Fruit fly (Drosophila melanogaster) whole organism, embryonic: Measurements from ENCODE around the gene Vdup1.
A peak's percentile ranks its signal among the peaks of the same experiment; 100 is the strongest.

Experiments
- Awh ChIP-seq: fragments of 200-800 bp; sonication (Bioruptor generic); IDR thresholded peaks from 2 replicates; pipeline ENCODE4, ENCODE4 v1.3.6; 2022; ENCODE audit warnings: missing biosample characterization, missing genetic modification characterization
- Bdp1 ChIP-seq: fragments of 200-800 bp; sonication (Bioruptor generic); optimal IDR thresholded peaks from 3 replicates; lab custom pipeline; 2016; ENCODE audit warnings: missing biosample characterization, missing genetic modification characterization
- CG12236 ChIP-seq: fragments of 200-800 bp; sonication (Bioruptor generic); optimal IDR thresholded peaks from 2 replicates; lab custom pipeline; 2016; ENCODE audit warnings: missing biosample characterization, missing genetic modification characterization
- CG13624 ChIP-seq: fragments of 200-800 bp; sonication (Bioruptor generic); optimal IDR thresholded peaks from 2 replicates; lab custom pipeline; 2016; ENCODE audit warnings: missing biosample characterization, missing genetic modification characterization
- CG14667 ChIP-seq: fragments of 200-800 bp; sonication (Bioruptor generic); IDR thresholded peaks from 2 replicates; pipeline ENCODE4 v1.3.6; 2022; ENCODE audit warnings: missing biosample characterization, missing genetic modification characterization
- CG14860 ChIP-seq: fragments of 200-800 bp; sonication (Bioruptor generic); IDR thresholded peaks from 3 replicates; pipeline ENCODE4 v1.3.6; 2022; ENCODE audit warnings: missing biosample characterization, missing genetic modification characterization; ENCODE audit not compliant: partially characterized antibody
- CG1529 ChIP-seq: fragments of 200-800 bp; sonication (Bioruptor generic); optimal IDR thresholded peaks from 3 replicates; lab custom pipeline; 2018; ENCODE audit warnings: missing biosample characterization, missing genetic modification characterization
- CG16813 ChIP-seq: fragments of 200-800 bp; sonication (Bioruptor generic); IDR thresholded peaks from 3 replicates; pipeline ENCODE4 v1.3.6; 2022; ENCODE audit warnings: missing biosample characterization, missing genetic modification characterization; ENCODE audit not compliant: partially characterized antibody
- CG17568 ChIP-seq: fragments of 200-800 bp; sonication (Bioruptor generic); optimal IDR thresholded peaks from 2 replicates; lab custom pipeline; 2018; ENCODE audit warnings: missing biosample characterization, mild to moderate bottlenecking, missing genetic modification characterization, moderate library complexity
- CG1792 ChIP-seq: fragments of 200-800 bp; sonication (Bioruptor generic); optimal IDR thresholded peaks from 2 replicates; lab custom pipeline; 2016; ENCODE audit warnings: missing biosample characterization, missing genetic modification characterization
- CG3838 ChIP-seq: fragments of 200-800 bp; sonication (Bioruptor generic); optimal IDR thresholded peaks from 3 replicates; lab custom pipeline; 2016; ENCODE audit warnings: missing biosample characterization, missing genetic modification characterization
- CG4328 ChIP-seq: fragments of 200-800 bp; sonication (Bioruptor generic); optimal IDR thresholded peaks from 3 replicates; lab custom pipeline; 2017; ENCODE audit warnings: missing biosample characterization, missing genetic modification reagents, missing genetic modification characterization
- CG7839 ChIP-seq: fragments of 200-800 bp; sonication (Bioruptor generic); optimal IDR thresholded peaks from 3 replicates; lab custom pipeline; 2018; ENCODE audit warnings: missing biosample characterization, mild to moderate bottlenecking, missing genetic modification characterization, moderate library complexity
- CG7987 ChIP-seq: fragments of 200-800 bp; sonication (Bioruptor generic); optimal IDR thresholded peaks from 2 replicates; lab custom pipeline; 2018; ENCODE audit warnings: missing biosample characterization, mild to moderate bottlenecking, missing genetic modification characterization, moderate library complexity
- CG8765 ChIP-seq: fragments of 200-800 bp; sonication (Bioruptor generic); IDR thresholded peaks from 2 replicates; pipeline ENCODE4 v1.3.6; 2022; ENCODE audit warnings: missing biosample characterization, missing genetic modification characterization
- CG9215 ChIP-seq: fragments of 200-800 bp; sonication (Bioruptor generic); IDR thresholded peaks from 2 replicates; pipeline ENCODE4 v1.3.6; 2022; ENCODE audit warnings: missing biosample characterization, missing genetic modification characterization
- CG9437 ChIP-seq: fragments of 200-800 bp; sonication (Bioruptor generic); optimal IDR thresholded peaks from 2 replicates; lab custom pipeline; 2018; ENCODE audit warnings: missing biosample characterization, mild to moderate bottlenecking, missing genetic modification characterization
- CG9609 ChIP-seq: fragments of 200-800 bp; sonication (Bioruptor generic); optimal IDR thresholded peaks from 3 replicates; lab custom pipeline; 2016; ENCODE audit warnings: missing biosample characterization, missing genetic modification characterization
- CoRest ChIP-seq: fragments of 200-800 bp; sonication (Bioruptor generic); optimal IDR thresholded peaks from 3 replicates; lab custom pipeline; 2018; ENCODE audit warnings: missing biosample characterization, mild to moderate bottlenecking, missing genetic modification characterization, moderate library complexity
- Dfd ChIP-seq, 2 experiments: fragments of >200 bp; optimal IDR thresholded peaks; 2 replicates each; lab custom pipeline; 2017; ENCODE audit warnings: missing biosample characterization in 2 of 2, missing genetic modification characterization in 2 of 2
- Dip2 ChIP-seq: fragments of 200-800 bp; sonication (Bioruptor generic); IDR thresholded peaks from 2 replicates; pipeline ENCODE4 v1.3.6; 2022; ENCODE audit warnings: missing biosample characterization, missing genetic modification characterization
- HHEX ChIP-seq: fragments of 200-800 bp; sonication (Bioruptor generic); optimal IDR thresholded peaks from 3 replicates; lab custom pipeline; 2017; ENCODE audit warnings: missing biosample characterization, mild to moderate bottlenecking, missing genetic modification characterization, missing genetic modification reagents
- HLH54F ChIP-seq: fragments of 200-800 bp; sonication (Bioruptor generic); optimal IDR thresholded peaks from 3 replicates; lab custom pipeline; 2016; ENCODE audit warnings: missing biosample characterization, missing genetic modification characterization
- Hand ChIP-seq: fragments of 200-800 bp; sonication (Bioruptor generic); optimal IDR thresholded peaks from 2 replicates; lab custom pipeline; 2017; ENCODE audit warnings: mild to moderate bottlenecking, missing biosample characterization, missing genetic modification reagents, missing genetic modification characterization
- Hr78 ChIP-seq, 2 experiments: fragments of 200-800 bp in 1 of 2; fragments of >200 bp in 1 of 2; sonication (Bioruptor generic) in 1 of 2; optimal IDR thresholded peaks; 2 replicates each; lab custom pipeline; 2017 to 2019; ENCODE audit warnings: missing biosample characterization in 2 of 2, missing genetic modification characterization in 2 of 2, mild to moderate bottlenecking in 1 of 2, moderate library complexity in 1 of 2
- Mrtf ChIP-seq: fragments of 200-800 bp; sonication (Bioruptor generic); IDR thresholded peaks from 3 replicates; pipeline ENCODE4 v1.3.6; 2022; ENCODE audit warnings: missing biosample characterization, missing genetic modification characterization
- NfI ChIP-seq: fragments of 200-800 bp; sonication (Bioruptor generic); optimal IDR thresholded peaks from 3 replicates; lab custom pipeline; 2018; ENCODE audit warnings: missing biosample characterization, mild to moderate bottlenecking, missing genetic modification characterization, moderate library complexity
- Optix ChIP-seq: fragments of 200-800 bp; sonication (Bioruptor generic); IDR thresholded peaks from 3 replicates; pipeline ENCODE4 v1.3.6; 2022; ENCODE audit warnings: missing biosample characterization, missing genetic modification characterization
- Poxn ChIP-seq: fragments of 200-800 bp; sonication (Bioruptor generic); IDR thresholded peaks from 2 replicates; pipeline ENCODE4 v1.3.6; 2022; ENCODE audit warnings: missing biosample characterization, missing genetic modification characterization
- Ptx1 ChIP-seq: fragments of 200-800 bp; sonication (Bioruptor generic); IDR thresholded peaks from 2 replicates; pipeline ENCODE4 v1.3.6; 2022; ENCODE audit warnings: missing biosample characterization, missing genetic modification characterization
- Scr ChIP-seq: fragments of 200-800 bp; sonication (Bioruptor generic); IDR thresholded peaks from 2 replicates; pipeline ENCODE4 v1.3.6; 2022; ENCODE audit warnings: missing biosample characterization, missing genetic modification characterization; ENCODE audit not compliant: partially characterized antibody
- Side ChIP-seq: fragments of 200-800 bp; sonication (Bioruptor generic); optimal IDR thresholded peaks from 2 replicates; lab custom pipeline; 2016; ENCODE audit warnings: missing biosample characterization, missing genetic modification characterization
- Sin3A ChIP-seq: fragments of >200 bp; optimal IDR thresholded peaks from 2 replicates; lab custom pipeline; 2018
- TFAM ChIP-seq: fragments of 200-800 bp; sonication (Bioruptor generic); optimal IDR thresholded peaks from 2 replicates; lab custom pipeline; 2017; ENCODE audit warnings: missing biosample characterization, missing genetic modification characterization, inconsistent platforms
- Taf1 ChIP-seq: fragments of 200-800 bp; sonication (Bioruptor generic); IDR thresholded peaks from 2 replicates; pipeline ENCODE4 v1.3.6; 2022; ENCODE audit warnings: missing biosample characterization, missing genetic modification characterization
- dati ChIP-seq: fragments of 200-800 bp; sonication (Bioruptor generic); IDR thresholded peaks from 2 replicates; pipeline ENCODE4 v1.3.6; 2022; ENCODE audit warnings: missing biosample characterization, missing genetic modification characterization
- dysf ChIP-seq: fragments of 200-800 bp; sonication (Bioruptor generic); IDR thresholded peaks from 3 replicates; pipeline ENCODE4 v1.3.6; 2022; ENCODE audit warnings: missing biosample characterization, missing genetic modification characterization
- fd102C ChIP-seq: fragments of 200-800 bp; sonication (Bioruptor generic); optimal IDR thresholded peaks from 2 replicates; lab custom pipeline; 2018; ENCODE audit warnings: missing biosample characterization, mild to moderate bottlenecking, missing genetic modification characterization, moderate library complexity
- fd3F ChIP-seq: fragments of 200-800 bp; sonication (Bioruptor generic); optimal IDR thresholded peaks from 2 replicates; lab custom pipeline; 2018; ENCODE audit warnings: missing biosample characterization, mild to moderate bottlenecking, missing genetic modification characterization, moderate library complexity
- fd96Cb ChIP-seq: fragments of 200-800 bp; sonication (Bioruptor generic); optimal IDR thresholded peaks from 2 replicates; lab custom pipeline; 2018; ENCODE audit warnings: missing biosample characterization, mild to moderate bottlenecking, missing genetic modification characterization, moderate library complexity
- gro ChIP-seq: fragments of 200-800 bp; sonication (Bioruptor generic); optimal IDR thresholded peaks from 2 replicates; lab custom pipeline; 2016; ENCODE audit warnings: missing biosample characterization, missing genetic modification characterization
- her ChIP-seq: fragments of 200-800 bp; sonication (Bioruptor generic); optimal IDR thresholded peaks from 2 replicates; lab custom pipeline; 2016; ENCODE audit warnings: missing biosample characterization, missing genetic modification characterization
- hth ChIP-seq: fragments of >200 bp; optimal IDR thresholded peaks from 2 replicates; lab custom pipeline; 2017; ENCODE audit warnings: inconsistent platforms
- jumu ChIP-seq: fragments of 200-800 bp; sonication (Bioruptor generic); optimal IDR thresholded peaks from 3 replicates; lab custom pipeline; 2016; ENCODE audit warnings: missing biosample characterization, missing genetic modification characterization
- maf-S ChIP-seq: fragments of 200-800 bp; sonication (Bioruptor generic); optimal IDR thresholded peaks from 2 replicates; lab custom pipeline; 2016; ENCODE audit warnings: missing biosample characterization, missing genetic modification characterization
- p53 ChIP-seq: fragments of 200-800 bp; sonication (Bioruptor generic); optimal IDR thresholded peaks from 2 replicates; lab custom pipeline; 2016; ENCODE audit warnings: missing biosample characterization, missing genetic modification characterization
- psq ChIP-seq: fragments of 200-800 bp; sonication (Bioruptor generic); optimal IDR thresholded peaks from 2 replicates; lab custom pipeline; 2017; ENCODE audit warnings: missing biosample characterization, missing genetic modification characterization
- sob ChIP-seq: fragments of 200-800 bp; sonication (Bioruptor generic); IDR thresholded peaks from 2 replicates; pipeline ENCODE4 v1.3.6; 2022; ENCODE audit warnings: missing biosample characterization, missing genetic modification characterization
- tll ChIP-seq, 2 experiments: fragments of 200-800 bp in 1 of 2; fragments of >200 bp in 1 of 2; sonication (Bioruptor generic) in 1 of 2; optimal IDR thresholded peaks; 2 replicates each; lab custom pipeline; 2017 to 2019; ENCODE audit warnings: missing biosample characterization in 2 of 2, missing genetic modification characterization in 2 of 2, mild to moderate bottlenecking in 1 of 2, moderate library complexity in 1 of 2

Gene Vdup1

dm6 chr3L:223019-223902 lies 44.5 kb upstream of the Vdup1 start, which contains the start of the genes pyx and CG33229 (continued):
- peak; percentile 50 for TF ChIP-seq psq (GFP tag; lab: Kevin White, UChicago)
- TF ChIP-seq her (GFP tag; lab: Kevin White, UChicago), result peak; percentile 28
- peak; percentile 81 for TF ChIP-seq fd96Cb
- TF ChIP-seq CG17568 (GFP tag; lab: Kevin White, UChicago), result no peak
- TF ChIP-seq CG8765 (GFP tag; lab: Robert Waterston, UW), result peak; percentile 52; the same call in 1 of the 2 replicates
- TF ChIP-seq maf-S (GFP tag; lab: Kevin White, UChicago), result peak; percentile 70
- TF ChIP-seq CoRest (tag; lab: Kevin White, UChicago), result peak; percentile 94
- TF ChIP-seq jumu (GFP tag; lab: Kevin White, UChicago), result peak; percentile 70
- peak; percentile 31 for TF ChIP-seq TFAM
- peak; percentile 81 for TF ChIP-seq fd3F (GFP tag; lab: Kevin White, UChicago)
- TF ChIP-seq Awh, result peak; percentile 20; the same call in 1 of the 2 replicates
- TF ChIP-seq NfI (GFP tag; lab: Kevin White, UChicago), result peak; percentile 88
- peak; percentile 77 for TF ChIP-seq CG4328
- TF ChIP-seq fd102C (GFP tag; lab: Kevin White, UChicago), result no peak
- peak; percentile 88 for TF ChIP-seq CG9609 (GFP tag; lab: Kevin White, UChicago)
- TF ChIP-seq HHEX (GFP tag; lab: Kevin White, UChicago), result peak; percentile 81
- peak in 1 of 2 experiments; percentile 40 for TF ChIP-seq Hr78 (GFP tag; optimal IDR thresholded peaks at IDR 0.05; lab: Kevin White, UChicago)
- peak; percentile 56 for TF ChIP-seq CG3838 (GFP tag; lab: Kevin White, UChicago)
- no peak for TF ChIP-seq CG16813 (GFP tag; lab: Robert Waterston, UW)
- TF ChIP-seq CG1529 (GFP tag; lab: Kevin White, UChicago), result peak; percentile 47
- 0 out of 2 replicates have a peak, but pooled peaks have one; percentile 21 for TF ChIP-seq Dip2
- TF ChIP-seq Optix (GFP tag; lab: Robert Waterston, UW), result peak; percentile 71
- TF ChIP-seq CG13624 (GFP tag; lab: Kevin White, UChicago), result peak; percentile 71
- TF ChIP-seq Taf1, result no peak; the same call in 1 of the 2 replicates
- no peak for TF ChIP-seq CG12236 (GFP tag; lab: Kevin White, UChicago)
- TF ChIP-seq tll (GFP tag; optimal IDR thresholded peaks at IDR 0.05; lab: Kevin White, UChicago), result no peak
- peak; percentile 94 for TF ChIP-seq HLH54F
- TF ChIP-seq CG7839 (tag; lab: Kevin White, UChicago), result peak; percentile 87
- peak; percentile 85 for TF ChIP-seq Mrtf
- peak; percentile 87 for TF ChIP-seq Ptx1 (GFP tag; lab: Robert Waterston, UW)
- TF ChIP-seq Side (GFP tag; lab: Kevin White, UChicago), result peak; percentile 57
- TF ChIP-seq dati (GFP tag; lab: Robert Waterston, UW), result no peak
- TF ChIP-seq hth (lab: Kevin White, UChicago), result no peak
- TF ChIP-seq Sin3A (lab: Kevin White, UChicago), result no peak
- peak; percentile 56 for TF ChIP-seq Bdp1 (GFP tag; lab: Kevin White, UChicago)
- TF ChIP-seq CG7987 (GFP tag; lab: Kevin White, UChicago), result peak; percentile 18
- TF ChIP-seq CG9437 (GFP tag; lab: Kevin White, UChicago), result peak; percentile 83
- TF ChIP-seq Hand, result peak; percentile 63
- no peak for TF ChIP-seq p53 (GFP tag; lab: Kevin White, UChicago)
- TF ChIP-seq CG9215 (GFP tag; lab: Robert Waterston, UW), result peak; percentile 87
- peak; percentile 19; the same call in 1 of the 2 replicates for TF ChIP-seq Scr (GFP tag; lab: Robert Waterston, UW)
- TF ChIP-seq Poxn (GFP tag; lab: Robert Waterston, UW), result peak; percentile 40; the same call in 1 of the 2 replicates
- TF ChIP-seq gro (GFP tag; lab: Kevin White, UChicago), result peak; percentile 75
- TF ChIP-seq CG14860, result no peak
- TF ChIP-seq dysf (GFP tag; lab: Robert Waterston, UW), result peak; percentile 91
- TF ChIP-seq CG14667, result peak; percentile 67
- peak; percentile 66 for TF ChIP-seq CG1792 (GFP tag; lab: Kevin White, UChicago)
- peak; percentile 86 for TF ChIP-seq sob
- TF ChIP-seq Dfd (GFP tag; optimal IDR thresholded peaks at IDR 0.05; lab: Kevin White, UChicago), result no peak
